Fruit fly (Drosophila melanogaster): ENCODE data around the gene Gr28a.

DNA sequence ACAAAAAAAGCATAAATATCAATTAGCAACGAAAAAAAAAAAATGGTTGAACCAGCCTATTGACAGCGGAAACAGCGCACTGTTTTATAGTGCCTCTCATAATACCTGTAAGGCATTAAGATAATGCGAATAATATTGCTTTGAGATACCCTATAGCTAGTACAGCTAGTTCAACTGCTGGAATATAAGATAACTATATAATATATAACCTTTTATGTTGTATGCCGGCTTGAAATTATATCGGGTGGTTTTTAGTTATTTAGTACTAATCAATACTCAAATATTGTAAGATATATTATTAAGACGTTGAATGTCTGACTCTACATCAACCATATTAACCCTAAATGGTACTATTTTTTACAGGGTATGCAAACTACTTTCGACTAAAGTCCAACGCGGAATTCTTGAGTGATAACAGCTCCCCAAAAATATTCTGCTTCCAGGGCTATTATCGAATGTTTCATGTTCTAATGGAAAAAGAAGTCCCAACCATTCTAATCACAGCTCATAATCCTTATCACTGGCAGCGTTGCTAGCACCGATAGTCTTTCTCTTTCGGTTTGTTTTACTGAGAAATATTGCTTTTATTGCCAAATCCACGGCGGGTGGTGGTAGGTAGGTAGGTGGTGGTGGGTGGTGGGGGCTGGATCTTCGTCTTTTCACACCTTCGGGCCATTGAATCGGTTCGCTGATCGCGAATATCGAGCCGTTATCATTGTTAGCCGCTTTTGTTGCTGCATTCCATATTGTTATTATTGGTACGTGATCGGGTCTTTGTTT, 19.9 kb downstream of the Gr28a start:
- TF ChIP-seq CTCF (optimal IDR thresholded peaks at IDR 0.05) (no peak), CG8478 (optimal IDR thresholded peaks at IDR 0.05) (no peak)

Data from S2 (cell line).